Worm (Caenorhabditis elegans) whole organism, L1 larva: ENCODE data around the gene C32D5.8.
A peak's percentile ranks its signal among the peaks of the same experiment; 100 is the strongest.

Experiments
- C16A3.4 ChIP-seq: fragments of 150-350 bp; optimal IDR thresholded peaks from 2 replicates; lab custom pipeline; 2014; ENCODE audit warnings: missing biosample characterization, missing genetic modification characterization
- C34B4.2 ChIP-seq: sonication (generic microtip); optimal IDR thresholded peaks from 2 replicates; lab custom pipeline; 2017; ENCODE audit warnings: mild to moderate bottlenecking, missing genetic modification characterization, missing compliant biosample characterization
- ama-1 ChIP-seq: fragments of 150-350 bp; optimal IDR thresholded peaks from 2 replicates; lab custom pipeline; 2014
- ceh-8 ChIP-seq: fragments of 200-800 bp; sonication (Bioruptor generic); optimal IDR thresholded peaks from 2 replicates; lab custom pipeline; 2018; ENCODE audit warnings: mild to moderate bottlenecking, missing genetic modification characterization, moderate library complexity, missing compliant biosample characterization
- ceh-88 ChIP-seq: fragments of 200-800 bp; sonication (Bioruptor generic); IDR thresholded peaks from 2 replicates; pipeline ENCODE4 v1.3.6; 2022; ENCODE audit warnings: missing genetic modification characterization, missing compliant biosample characterization
- dsc-1 ChIP-seq: sonication (generic microtip); optimal IDR thresholded peaks from 2 replicates; lab custom pipeline; 2016; ENCODE audit warnings: mild to moderate bottlenecking, missing genetic modification characterization, missing compliant biosample characterization
- efl-1 ChIP-seq, 4 experiments: fragments of 150-350 bp; optimal IDR thresholded peaks in 3 of 4; peaks in 1 of 4; 1 replicate in 1 of 4; 2 replicates in 3 of 4; lab custom pipeline; 2014; ENCODE audit warnings: missing biosample characterization in 2 of 4, missing genetic modification characterization in 2 of 4, missing genetic modification reagents in 2 of 4
- efl-3 ChIP-seq: fragments of 200-800 bp; sonication (Bioruptor generic); optimal IDR thresholded peaks from 2 replicates; lab custom pipeline; 2018; ENCODE audit warnings: mild to moderate bottlenecking, missing genetic modification characterization, missing compliant biosample characterization
- elt-2 ChIP-seq: sonication (generic microtip); optimal IDR thresholded peaks from 2 replicates; lab custom pipeline; 2016; ENCODE audit warnings: missing genetic modification characterization, mild to moderate bottlenecking, inconsistent platforms, missing compliant biosample characterization, missing genetic modification reagents
- fkh-4 ChIP-seq: sonication (generic microtip); optimal IDR thresholded peaks from 2 replicates; lab custom pipeline; 2016; ENCODE audit warnings: missing compliant biosample characterization, missing genetic modification characterization, borderline replicate concordance
- fkh-8 ChIP-seq: sonication (generic microtip); optimal IDR thresholded peaks from 2 replicates; lab custom pipeline; 2016; ENCODE audit warnings: mild to moderate bottlenecking, missing genetic modification characterization, missing compliant biosample characterization
- hlh-17 ChIP-seq: fragments of 200-800 bp; sonication (Bioruptor generic); optimal IDR thresholded peaks from 2 replicates; lab custom pipeline; 2018; ENCODE audit warnings: missing genetic modification characterization, mild to moderate bottlenecking, missing compliant biosample characterization, moderate library complexity, borderline replicate concordance
- hlh-4 ChIP-seq: sonication (generic microtip); optimal IDR thresholded peaks from 2 replicates; lab custom pipeline; 2016; ENCODE audit warnings: mild to moderate bottlenecking, missing genetic modification characterization, missing compliant biosample characterization
- hpl-2 ChIP-seq: fragments of 150-350 bp; optimal IDR thresholded peaks from 2 replicates; lab custom pipeline; 2014; ENCODE audit warnings: missing biosample characterization, missing genetic modification reagents, missing genetic modification characterization
- jun-1 ChIP-seq: fragments of 150-350 bp; optimal IDR thresholded peaks from 2 replicates; lab custom pipeline; 2014; ENCODE audit warnings: missing biosample characterization, missing genetic modification reagents, missing genetic modification characterization
- lin-13 ChIP-seq: fragments of 150-350 bp; optimal IDR thresholded peaks from 2 replicates; lab custom pipeline; 2014; ENCODE audit warnings: missing biosample characterization, missing genetic modification reagents, missing genetic modification characterization
- lin-14 ChIP-seq: fragments of 200-800 bp; sonication (Bioruptor generic); optimal IDR thresholded peaks from 2 replicates; lab custom pipeline; 2018; ENCODE audit warnings: mild to moderate bottlenecking, missing genetic modification characterization, moderate library complexity, missing compliant biosample characterization
- lin-15B ChIP-seq: fragments of 150-350 bp; sonication (generic microtip); optimal IDR thresholded peaks from 3 replicates; lab custom pipeline; 2014; ENCODE audit warnings: missing biosample characterization, missing genetic modification characterization
- lin-35 ChIP-seq, 2 experiments: fragments of 150-350 bp; optimal IDR thresholded peaks; 2 replicates each; lab custom pipeline; 2014; ENCODE audit warnings: missing biosample characterization in 2 of 2, missing genetic modification characterization in 2 of 2, missing genetic modification reagents in 2 of 2
- lin-39 ChIP-seq: fragments of 150-350 bp; optimal IDR thresholded peaks from 2 replicates; lab custom pipeline; 2014; ENCODE audit warnings: missing biosample characterization, missing genetic modification reagents, missing genetic modification characterization
- mep-1 ChIP-seq: fragments of 150-350 bp; optimal IDR thresholded peaks from 2 replicates; lab custom pipeline; 2014; ENCODE audit warnings: missing biosample characterization, missing genetic modification characterization
- nhr-11 ChIP-seq: fragments of 150-350 bp; optimal IDR thresholded peaks from 2 replicates; lab custom pipeline; 2014; ENCODE audit warnings: missing biosample characterization, missing genetic modification characterization
- nhr-12 ChIP-seq: sonication (generic microtip); optimal IDR thresholded peaks from 2 replicates; lab custom pipeline; 2017; ENCODE audit warnings: missing biosample characterization, missing genetic modification characterization
- nhr-19 ChIP-seq: fragments of 200-800 bp; sonication (Bioruptor generic); conservative IDR thresholded peaks from 2 replicates; pipeline ENCODE4 v1.3.6; 2022; ENCODE audit warnings: missing genetic modification characterization, missing compliant biosample characterization
- nhr-20 ChIP-seq: sonication (generic microtip); optimal IDR thresholded peaks from 2 replicates; lab custom pipeline; 2016; ENCODE audit warnings: mild to moderate bottlenecking, missing genetic modification characterization, missing compliant biosample characterization
- nhr-28 ChIP-seq: fragments of 150-350 bp; optimal IDR thresholded peaks from 2 replicates; lab custom pipeline; 2014; ENCODE audit warnings: missing biosample characterization, missing genetic modification characterization
- nhr-47 ChIP-seq: sonication (generic microtip); optimal IDR thresholded peaks from 2 replicates; lab custom pipeline; 2016; ENCODE audit warnings: mild to moderate bottlenecking, missing genetic modification characterization, moderate library complexity, missing compliant biosample characterization
- nhr-71 ChIP-seq: sonication (generic microtip); optimal IDR thresholded peaks from 2 replicates; lab custom pipeline; 2016; ENCODE audit warnings: mild to moderate bottlenecking, missing genetic modification characterization, moderate library complexity, missing compliant biosample characterization
- nhr-77 ChIP-seq: fragments of 150-350 bp; optimal IDR thresholded peaks from 2 replicates; lab custom pipeline; 2014; ENCODE audit warnings: missing biosample characterization, missing genetic modification characterization
- nhr-90 ChIP-seq: sonication (generic microtip); optimal IDR thresholded peaks from 2 replicates; lab custom pipeline; 2016; ENCODE audit warnings: mild to moderate bottlenecking, missing genetic modification characterization, missing compliant biosample characterization; ENCODE audit not compliant: poor library complexity
- pax-3 ChIP-seq: fragments of 200-800 bp; sonication (Bioruptor generic); optimal IDR thresholded peaks from 2 replicates; lab custom pipeline; 2018; ENCODE audit warnings: mild to moderate bottlenecking, missing genetic modification characterization, moderate library complexity, missing compliant biosample characterization
- pqm-1 ChIP-seq: sonication (generic microtip); optimal IDR thresholded peaks from 3 replicates; lab custom pipeline; 2017; ENCODE audit warnings: missing biosample characterization, missing genetic modification characterization
- snu-23 ChIP-seq: sonication (generic microtip); optimal IDR thresholded peaks from 2 replicates; lab custom pipeline; 2016; ENCODE audit warnings: missing genetic modification characterization, missing compliant biosample characterization
- sox-4 ChIP-seq: sonication (generic microtip); optimal IDR thresholded peaks from 2 replicates; lab custom pipeline; 2016; ENCODE audit warnings: missing genetic modification characterization, missing compliant biosample characterization
- swsn-7 ChIP-seq: sonication (generic microtip); optimal IDR thresholded peaks from 2 replicates; lab custom pipeline; 2016; ENCODE audit warnings: missing genetic modification characterization, missing compliant biosample characterization
- unc-130 ChIP-seq: fragments of 150-350 bp; optimal IDR thresholded peaks from 2 replicates; lab custom pipeline; 2017; ENCODE audit warnings: missing biosample characterization, missing genetic modification characterization, inconsistent platforms
- unc-62 ChIP-seq: fragments of 150-350 bp; optimal IDR thresholded peaks from 2 replicates; lab custom pipeline; 2014; ENCODE audit warnings: missing biosample characterization, missing genetic modification reagents, missing genetic modification characterization
- unc-98 ChIP-seq: fragments of 200-800 bp; sonication (Bioruptor generic); IDR thresholded peaks from 2 replicates; pipeline ENCODE4 v1.3.6; 2022; ENCODE audit warnings: missing genetic modification characterization, missing compliant biosample characterization
- vab-15 ChIP-seq: sonication (generic microtip); optimal IDR thresholded peaks from 2 replicates; lab custom pipeline; 2017; ENCODE audit warnings: missing genotype, mild to moderate bottlenecking, missing genetic modification characterization, missing compliant biosample characterization
- xbp-1 ChIP-seq: sonication (generic microtip); optimal IDR thresholded peaks from 2 replicates; lab custom pipeline; 2016; ENCODE audit warnings: missing genetic modification characterization, missing compliant biosample characterization
- zag-1 ChIP-seq: fragments of 150-350 bp; optimal IDR thresholded peaks from 2 replicates; lab custom pipeline; 2014; ENCODE audit warnings: missing biosample characterization, missing genetic modification characterization
- ztf-11 ChIP-seq, 2 experiments: sonication (generic microtip); optimal IDR thresholded peaks; 2 replicates each; lab custom pipeline; 2016 to 2017; ENCODE audit warnings: missing genetic modification characterization in 2 of 2, missing biosample characterization in 1 of 2, missing compliant biosample characterization in 1 of 2

The C32D5.8 gene

ce11 chrII:6339511-6339910 lies 6.3 kb downstream of the C32D5.8 start:
- TF ChIP-seq nhr-20 (tag; lab: Kevin White, UChicago), result no peak
- peak; percentile 57 for TF ChIP-seq elt-2 (tag; lab: Kevin White, UChicago)
- TF ChIP-seq lin-35 (GFP tag; optimal IDR thresholded peaks at IDR 0.05; lab: Kevin White, UChicago), result peak in 1 of 2 experiments; percentile 6

- TF ChIP-seq fkh-8 (peak; percentile 89), pqm-1 (peak; percentile 41), efl-1 (optimal IDR thresholded peaks at IDR 0.05; lab: Kevin White, UChicago) (no peak), efl-1 (GFP tag; optimal IDR thresholded peaks at IDR 0.05 in 1 of 2; lab: Kevin White, UChicago) (peak in 1 of 2 experiments; percentile 88), nhr-71 (tag; lab: Kevin White, UChicago) (peak; percentile 46), dsc-1 (peak; percentile 31), nhr-11 (tag; lab: Kevin White, UChicago) (peak; percentile 6), nhr-12 (no peak), hlh-4 (tag; lab: Kevin White, UChicago) (no peak), elt-2 (tag; lab: Kevin White, UChicago) (peak; percentile 17), ceh-8 (GFP tag; lab: Kevin White, UChicago) (no peak), nhr-47 (peak; percentile 15), pax-3 (peak; percentile 35)
These were observed 10.4 kb downstream of the C32D5.8 start, which contains the start of gene C32D5.14 for ce11 chrII:6335358-6335757. C32D5.14 (plus strand) TSS chrII:6335488.

ce11 chrII:6334745-6335260 lies 11.0 kb downstream of the C32D5.8 start:
- TF ChIP-seq efl-1 (optimal IDR thresholded peaks at IDR 0.05; lab: Kevin White, UChicago) (no peak), efl-1 (GFP tag; optimal IDR thresholded peaks at IDR 0.05 in 1 of 2; lab: Kevin White, UChicago) (peak in 1 of 2 experiments; percentile 90), elt-2 (tag; lab: Kevin White, UChicago) (peak; percentile 46), lin-14 (GFP tag; lab: Kevin White, UChicago) (peak; percentile 0), fkh-4 (tag; lab: Kevin White, UChicago) (no peak), C16A3.4 (tag; lab: Kevin White, UChicago) (no peak), ztf-11 (tag; optimal IDR thresholded peaks at IDR 0.05; lab: Kevin White, UChicago) (no peak), xbp-1 (no peak), lin-35 (GFP tag; optimal IDR thresholded peaks at IDR 0.05; lab: Kevin White, UChicago) (peak in 1 of 2 experiments; percentile 7)

- TF ChIP-seq vab-15 (tag; lab: Kevin White, UChicago) (no peak), jun-1 (tag; lab: Kevin White, UChicago) (no peak), lin-13 (GFP tag; lab: Kevin White, UChicago) (no peak), pax-3 (no peak), nhr-11 (tag; lab: Kevin White, UChicago) (no peak), zag-1 (tag; lab: Kevin White, UChicago) (no peak), unc-98 (no peak), nhr-20 (tag; lab: Kevin White, UChicago) (no peak), dsc-1 (no peak)
These were observed 11.9 kb downstream of the C32D5.8 start, which contains the start of gene ttc-39B for ce11 chrII:6333887-6334286. ttc-39B (minus strand) TSS chrII:6333987.

ce11 chrII:6331222-6331830 lies 14.4 kb downstream of the C32D5.8 start, which contains the start of gene set-4:
set-4 (minus strand) TSS chrII:6331341.
- TF ChIP-seq sox-4 (peak; percentile 83), unc-130 (tag; lab: Kevin White, UChicago) (peak; percentile 90), unc-62 (peak; percentile 25), vab-15 (tag; lab: Kevin White, UChicago) (no peak), lin-14 (GFP tag; lab: Kevin White, UChicago) (peak; percentile 98), nhr-77 (tag; lab: Kevin White, UChicago) (peak; percentile 92), snu-23 (GFP tag; lab: Kevin White, UChicago) (peak; percentile 97), ama-1 (lab: Kevin White, UChicago) (peak; percentile 32), efl-3 (no peak), nhr-90 (tag; lab: Kevin White, UChicago) (peak; percentile 93), ceh-88 (GFP tag; lab: Robert Waterston, UW) (peak; percentile 70), lin-39 (tag; lab: Kevin White, UChicago) (peak; percentile 74), lin-15B (tag; lab: Kevin White, UChicago) (peak; percentile 76), C34B4.2 (tag; lab: Kevin White, UChicago) (peak; percentile 23), hpl-2 (GFP tag; lab: Kevin White, UChicago) (peak; percentile 87), hlh-17 (GFP tag; lab: Kevin White, UChicago) (no peak), nhr-20 (tag; lab: Kevin White, UChicago) (peak; percentile 97), mep-1 (tag; lab: Kevin White, UChicago) (peak; percentile 97), swsn-7 (peak; percentile 96), lin-13 (GFP tag; lab: Kevin White, UChicago) (peak; percentile 89), nhr-28 (tag; lab: Kevin White, UChicago) (no peak), dsc-1 (peak; percentile 95), nhr-19 (GFP tag; lab: Robert Waterston, UW) (peak; percentile 92)
